Worm (Caenorhabditis elegans): ENCODE measurements around the gene mlc-3.
A peak's percentile ranks its signal among the peaks of the same experiment; 100 is the strongest.

Gene mlc-3

DNA sequence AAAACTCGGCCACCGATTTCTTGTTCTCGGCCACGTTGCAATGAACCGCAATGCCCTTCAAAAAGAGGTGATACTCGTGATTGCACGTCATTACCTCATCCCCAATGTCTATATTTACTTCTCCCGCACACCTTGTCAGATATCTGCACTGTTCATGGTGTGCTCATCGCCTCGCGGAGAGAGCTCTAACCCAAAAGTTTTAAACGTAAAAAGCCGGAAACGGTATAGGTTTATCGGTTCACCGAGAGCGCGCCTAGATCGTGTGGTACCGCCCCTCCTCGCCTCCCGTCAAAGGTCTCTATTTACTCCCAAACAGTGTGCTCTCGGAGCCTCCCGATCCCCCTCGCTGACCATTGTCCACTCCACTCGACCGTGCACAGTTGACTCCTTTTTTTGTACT, 19.8 kb downstream of the mlc-3 start, which contains the start of gene F56D2.3:
F56D2.3 (plus strand) TSS at position 301 of the 400 bp plus-strand sequence.
- TF ChIP-seq nhr-28 (tag; optimal IDR thresholded peaks at IDR 0.05) = no peak
- TF ChIP-seq efl-3 (GFP tag; optimal IDR thresholded peaks at IDR 0.05) = no peak
- TF ChIP-seq snpc-4 (tag; optimal IDR thresholded peaks at IDR 0.05) = no peak
- TF ChIP-seq lin-39 (tag; optimal IDR thresholded peaks at IDR 0.05) = no peak
- no peak for TF ChIP-seq pag-3 (tag; optimal IDR thresholded peaks at IDR 0.05; ENCODE audit: borderline replicate concordance, insufficient read depth)
- no peak for TF ChIP-seq nhr-76 (tag; optimal IDR thresholded peaks at IDR 0.05)
- no peak for TF ChIP-seq elt-2 (tag; optimal IDR thresholded peaks at IDR 0.05)
- no peak for TF ChIP-seq unc-30 (tag; optimal IDR thresholded peaks at IDR 0.05)
- no peak for TF ChIP-seq dpl-1 (GFP tag; optimal IDR thresholded peaks at IDR 0.05)
- no peak for TF ChIP-seq egl-27 (tag; optimal IDR thresholded peaks at IDR 0.05)
- no peak for TF ChIP-seq F16B12.6 (tag; optimal IDR thresholded peaks at IDR 0.05)
- TF ChIP-seq lin-13 (GFP tag; optimal IDR thresholded peaks at IDR 0.05) = no peak
- no peak for TF ChIP-seq aha-1 (tag; optimal IDR thresholded peaks at IDR 0.05)
- TF ChIP-seq zip-4 (GFP tag; optimal IDR thresholded peaks at IDR 0.05) = no peak
- TF ChIP-seq sptf-1 (tag; optimal IDR thresholded peaks at IDR 0.05) = no peak
- TF ChIP-seq mab-9 (GFP tag; IDR thresholded peaks at IDR 0.05) = no peak
- TF ChIP-seq nhr-19 (GFP tag; conservative IDR thresholded peaks at IDR 0.05) = no peak

DNA sequence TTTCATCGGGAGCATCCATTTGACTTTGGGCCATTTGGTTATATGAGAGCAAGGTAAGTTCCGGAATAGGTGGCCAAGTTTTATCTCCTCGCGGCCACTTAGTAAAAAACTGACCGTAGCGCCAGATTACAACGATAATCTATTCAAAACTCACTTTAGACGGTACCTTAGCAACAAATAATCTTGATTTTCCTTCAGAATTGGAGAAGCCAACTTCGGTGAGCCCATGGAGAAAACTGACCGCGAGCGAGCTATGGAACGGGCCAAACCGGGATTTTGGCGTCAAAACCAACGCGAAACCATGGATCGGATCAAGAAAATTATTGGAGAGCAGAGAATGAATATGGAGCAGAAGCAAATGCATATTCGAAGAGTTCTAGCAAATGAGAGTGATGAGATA, 20.9 kb downstream of the mlc-3 start:
- TF ChIP-seq efl-1 (optimal IDR thresholded peaks at IDR 0.05) (no peak), efl-1 (GFP tag; optimal IDR thresholded peaks at IDR 0.05 in 1 of 2) (peak in 1 of 2 experiments; percentile 82), unc-62 (GFP tag; optimal IDR thresholded peaks at IDR 0.05) (no peak)

DNA sequence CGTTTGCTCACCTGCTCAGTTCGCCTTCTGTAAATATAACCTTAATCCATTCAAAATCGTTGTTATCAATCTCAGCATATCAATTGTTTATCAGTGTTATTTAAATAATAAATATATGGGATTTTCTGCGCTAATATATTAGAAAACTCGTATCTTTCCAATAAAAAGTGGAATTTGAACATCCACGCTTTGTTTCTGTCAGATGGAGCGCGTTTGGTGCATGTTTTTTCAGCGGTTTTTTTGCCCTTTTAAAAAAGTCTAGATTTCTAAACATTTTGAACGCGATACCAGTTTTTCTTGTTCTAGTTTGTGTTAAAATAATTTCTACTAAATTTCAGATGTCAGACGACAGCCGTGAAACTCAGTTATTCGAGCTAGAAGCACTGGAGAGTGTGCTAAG, 22.1 kb downstream of the mlc-3 start, which contains the start of gene F56D2.2:
F56D2.2 (plus strand) TSS at position 339 of the 400 bp plus-strand sequence.
- TF ChIP-seq dpl-1 (GFP tag; optimal IDR thresholded peaks at IDR 0.05) (peak; percentile 64 to 87 (median 77)), lsy-2 (tag; optimal IDR thresholded peaks at IDR 0.05) (peak in 1 of 2 experiments; percentile 64), aly-2 (tag; optimal IDR thresholded peaks at IDR 0.05) (no peak), lin-35 (GFP tag; optimal IDR thresholded peaks at IDR 0.05) (peak; percentile 71 to 91), nhr-11 (tag; optimal IDR thresholded peaks at IDR 0.05) (no peak), ces-1 (GFP tag; optimal IDR thresholded peaks at IDR 0.05) (no peak), efl-1 (optimal IDR thresholded peaks at IDR 0.05) (peak; percentile 18 to 82), efl-1 (GFP tag; optimal IDR thresholded peaks at IDR 0.05 in 1 of 2) (peak; percentile 86 to 98), lin-15B (tag; optimal IDR thresholded peaks at IDR 0.05) (peak; percentile 31), unc-62 (GFP tag; optimal IDR thresholded peaks at IDR 0.05) (no peak), swsn-7 (tag; optimal IDR thresholded peaks at IDR 0.05) (no peak)

DNA sequence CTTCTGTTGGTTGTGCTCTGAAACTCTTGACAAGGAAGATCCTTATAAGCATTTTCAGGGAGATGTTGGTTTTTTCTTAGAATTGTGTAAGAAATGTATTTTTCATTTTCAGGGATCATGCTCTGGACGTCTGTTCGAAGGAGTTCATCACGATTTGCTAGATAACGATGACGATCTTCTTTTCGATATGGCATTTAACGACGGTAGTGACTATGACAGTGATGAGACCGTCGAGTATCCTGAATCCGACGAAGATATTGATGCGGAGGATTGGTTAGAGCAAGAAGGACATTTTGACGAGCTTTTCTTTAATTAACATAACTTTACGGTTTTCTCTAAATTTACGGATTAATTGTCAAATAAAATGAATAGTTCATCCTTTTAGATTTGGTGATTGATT, 23.9 kb downstream of the mlc-3 start:
- no peak for TF ChIP-seq nhr-19 (GFP tag; conservative IDR thresholded peaks at IDR 0.05)
- peak; percentile 27 for TF ChIP-seq aly-2 (tag; optimal IDR thresholded peaks at IDR 0.05)

DNA sequence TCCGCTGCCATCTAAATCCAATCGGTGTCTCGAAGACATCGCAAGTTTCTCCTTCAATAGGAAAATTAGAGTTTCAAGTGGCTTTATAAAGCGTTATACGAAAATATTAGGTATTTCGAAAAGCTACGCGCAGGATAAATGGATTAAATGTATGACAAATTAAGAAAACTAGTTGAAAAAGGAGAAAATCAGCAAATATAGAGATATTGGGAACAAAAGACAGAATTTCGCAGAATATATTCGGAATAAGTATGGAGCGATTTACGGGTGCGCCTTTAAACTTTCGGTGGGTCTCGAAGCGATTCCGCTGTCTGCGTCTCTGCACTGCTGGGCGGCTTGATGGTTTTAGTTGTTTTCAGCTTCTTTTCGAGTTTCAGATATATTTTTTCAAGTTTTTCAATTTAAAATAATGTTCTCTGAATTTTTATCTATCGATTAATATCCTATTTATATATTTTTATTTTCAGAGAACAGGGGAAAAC, 26.9 kb downstream of the mlc-3 start, which contains the start of the genes ddx-15 and ucr-1:
ddx-15 (minus strand) TSS at position 51 of the 482 bp plus-strand sequence.
ucr-1 (plus strand) TSS at position 468 of the 482 bp plus-strand sequence.
- TF ChIP-seq unc-30 (tag; optimal IDR thresholded peaks at IDR 0.05) = no peak
- TF ChIP-seq skn-1 (tag; optimal IDR thresholded peaks at IDR 0.05) = peak; percentile 39
- TF ChIP-seq rnt-1 (tag; optimal IDR thresholded peaks at IDR 0.05) = peak; percentile 73
- peak; percentile 65 for TF ChIP-seq nhr-19 (GFP tag; conservative IDR thresholded peaks at IDR 0.05)
- no peak for TF ChIP-seq aly-2 (tag; optimal IDR thresholded peaks at IDR 0.05)
- TF ChIP-seq nhr-20 (tag; optimal IDR thresholded peaks at IDR 0.05) = peak; percentile 66
- no peak for TF ChIP-seq tlp-1 (tag; optimal IDR thresholded peaks at IDR 0.05)
- no peak for TF ChIP-seq pag-3 (tag; optimal IDR thresholded peaks at IDR 0.05; ENCODE audit: borderline replicate concordance, insufficient read depth)
- TF ChIP-seq xbp-1 (tag; optimal IDR thresholded peaks at IDR 0.05) = peak; percentile 73
- TF ChIP-seq ztf-11 (tag; optimal IDR thresholded peaks at IDR 0.05) = no peak
- TF ChIP-seq F16B12.6 (tag; optimal IDR thresholded peaks at IDR 0.05) = peak; percentile 14
- peak; percentile 61 for TF ChIP-seq lin-15B (tag; optimal IDR thresholded peaks at IDR 0.05)
- peak; percentile 51 for TF ChIP-seq nhr-77 (tag; optimal IDR thresholded peaks at IDR 0.05)
- peak; percentile 72 for TF ChIP-seq fkh-8 (tag; optimal IDR thresholded peaks at IDR 0.05)
- peak; percentile 22 for TF ChIP-seq jun-1 (tag; optimal IDR thresholded peaks at IDR 0.05)
- no peak for TF ChIP-seq sox-4 (tag; optimal IDR thresholded peaks at IDR 0.05)
- TF ChIP-seq nhr-237 (tag; optimal IDR thresholded peaks at IDR 0.05) = no peak
- no peak for TF ChIP-seq ceh-63 (GFP tag; optimal IDR thresholded peaks at IDR 0.05)
- no peak for TF ChIP-seq egl-27 (tag; optimal IDR thresholded peaks at IDR 0.05)
- TF ChIP-seq nhr-85 (tag) = peak; percentile 73
- TF ChIP-seq snpc-4 (tag; optimal IDR thresholded peaks at IDR 0.05) = peak; percentile 32
- TF ChIP-seq nhr-47 (tag; optimal IDR thresholded peaks at IDR 0.05) = peak; percentile 78
- peak; percentile 45 for TF ChIP-seq dsc-1 (tag; optimal IDR thresholded peaks at IDR 0.05)
- no peak; the same call in 1 of the 2 replicates for TF ChIP-seq ceh-88 (GFP tag; IDR thresholded peaks at IDR 0.05)
- TF ChIP-seq swsn-7 (tag; optimal IDR thresholded peaks at IDR 0.05) = peak; percentile 66
- TF ChIP-seq nhr-71 (tag; optimal IDR thresholded peaks at IDR 0.05) = peak; percentile 83
- peak; percentile 2 for TF ChIP-seq elt-2 (tag; optimal IDR thresholded peaks at IDR 0.05)

Data from whole organism, L1 larva.